Worm (Caenorhabditis elegans) whole organism, L4 larva: ENCODE measurements around the gene mpz-6.

Source experiments
- F10B5.3 ChIP-seq: sonication (generic microtip); optimal IDR thresholded peaks from 2 replicates; lab custom pipeline; 2016; ENCODE audit warnings: mild to moderate bottlenecking, missing genetic modification characterization, missing compliant biosample characterization
- F37D6.2 ChIP-seq: sonication (generic microtip); optimal IDR thresholded peaks from 2 replicates; lab custom pipeline; 2016; ENCODE audit warnings: mild to moderate bottlenecking, missing genetic modification characterization, missing compliant biosample characterization
- F49E8.2 ChIP-seq: sonication (generic microtip); optimal IDR thresholded peaks from 2 replicates; lab custom pipeline; 2016; ENCODE audit warnings: missing compliant biosample characterization, mild to moderate bottlenecking, missing genetic modification characterization, borderline replicate concordance
- Y48G9A.11 ChIP-seq: fragments of 200-800 bp; sonication (Bioruptor generic); IDR thresholded peaks from 2 replicates; pipeline ENCODE4 v1.3.6; 2022; ENCODE audit warnings: missing genetic modification reagents, missing genetic modification characterization, missing compliant biosample characterization
- arid-1 ChIP-seq: fragments of 200-800 bp; sonication (Bioruptor generic); conservative IDR thresholded peaks from 2 replicates; pipeline ENCODE4 v1.3.6; 2022; ENCODE audit warnings: missing genetic modification reagents, missing genetic modification characterization, missing compliant biosample characterization
- attf-4 ChIP-seq: sonication (generic microtip); optimal IDR thresholded peaks from 3 replicates; lab custom pipeline; 2017; ENCODE audit warnings: missing biosample characterization, missing genetic modification characterization
- ceh-28 ChIP-seq: fragments of 150-350 bp; optimal IDR thresholded peaks from 2 replicates; lab custom pipeline; 2014; ENCODE audit warnings: missing biosample characterization, missing genetic modification reagents, missing genetic modification characterization
- ceh-82 ChIP-seq: sonication (generic microtip); optimal IDR thresholded peaks from 2 replicates; lab custom pipeline; 2017; ENCODE audit warnings: missing biosample characterization, missing genetic modification characterization
- ces-1 ChIP-seq: fragments of 150-350 bp; sonication (generic microtip); optimal IDR thresholded peaks from 4 replicates; lab custom pipeline; 2014; ENCODE audit warnings: missing biosample characterization, missing genetic modification reagents, missing genetic modification characterization
- ctbp-1 ChIP-seq: fragments of 200-800 bp; sonication (Bioruptor generic); IDR thresholded peaks from 2 replicates; pipeline ENCODE4 v1.3.6; 2022; ENCODE audit warnings: missing genetic modification reagents, missing genetic modification characterization, missing compliant biosample characterization
- daf-19 ChIP-seq: fragments of 200-800 bp; sonication (Bioruptor generic); conservative IDR thresholded peaks from 2 replicates; pipeline ENCODE4 v1.3.6; 2022; ENCODE audit warnings: missing genetic modification characterization, missing compliant biosample characterization
- dpl-1 ChIP-seq: fragments of 150-350 bp; optimal IDR thresholded peaks from 2 replicates; lab custom pipeline; 2014; ENCODE audit warnings: missing biosample characterization, missing genetic modification reagents, missing genetic modification characterization
- dve-1 ChIP-seq: sonication (generic microtip); optimal IDR thresholded peaks from 2 replicates; lab custom pipeline; 2017; ENCODE audit warnings: antibody characterized with exemption, mild to moderate bottlenecking, missing genetic modification characterization, missing compliant biosample characterization; ENCODE audit not compliant: insufficient read depth
- egl-27 ChIP-seq: sonication (generic microtip); optimal IDR thresholded peaks from 3 replicates; lab custom pipeline; 2017; ENCODE audit warnings: missing biosample characterization, missing genetic modification reagents, missing genetic modification characterization
- fkh-10 ChIP-seq: fragments of 150-350 bp; optimal IDR thresholded peaks from 2 replicates; lab custom pipeline; 2014; ENCODE audit warnings: missing biosample characterization, missing genetic modification reagents, missing genetic modification characterization
- fos-1 ChIP-seq: fragments of 150-350 bp; optimal IDR thresholded peaks from 2 replicates; lab custom pipeline; 2014; ENCODE audit warnings: missing biosample characterization, missing genetic modification characterization
- hmg-1.1 ChIP-seq: fragments of 200-800 bp; sonication (Bioruptor generic); IDR thresholded peaks from 2 replicates; pipeline ENCODE4 v1.3.6; 2022; ENCODE audit warnings: missing genetic modification reagents, missing genetic modification characterization, missing compliant biosample characterization
- lin-15B ChIP-seq: fragments of 150-350 bp; sonication (generic microtip); optimal IDR thresholded peaks from 3 replicates; lab custom pipeline; 2014; ENCODE audit warnings: missing biosample characterization, missing genetic modification characterization
- lin-29 ChIP-seq: fragments of 200-800 bp; sonication (Bioruptor generic); IDR thresholded peaks from 2 replicates; pipeline ENCODE4 v1.3.6; 2022; ENCODE audit warnings: missing genetic modification reagents, missing genetic modification characterization, missing compliant biosample characterization
- mdl-1 ChIP-seq, 2 experiments: fragments of 150-350 bp in 1 of 2; sonication (generic microtip) in 1 of 2; optimal IDR thresholded peaks; 2 replicates each; lab custom pipeline; 2014 to 2017; ENCODE audit warnings: missing biosample characterization in 2 of 2, missing genetic modification characterization in 2 of 2
- mes-2 ChIP-seq: sonication (generic microtip); optimal IDR thresholded peaks from 2 replicates; lab custom pipeline; 2016; ENCODE audit warnings: missing genotype, mild to moderate bottlenecking, missing genetic modification characterization, missing compliant biosample characterization; ENCODE audit not compliant: poor library complexity, severe bottlenecking
- mxl-3 ChIP-seq: fragments of 200-800 bp; sonication (Bioruptor generic); optimal IDR thresholded peaks from 2 replicates; lab custom pipeline; 2018; ENCODE audit warnings: mild to moderate bottlenecking, missing genetic modification characterization, missing compliant biosample characterization
- nhr-10 ChIP-seq: fragments of 150-350 bp; optimal IDR thresholded peaks from 2 replicates; lab custom pipeline; 2014; ENCODE audit warnings: missing biosample characterization, missing genetic modification characterization
- nhr-102 ChIP-seq: sonication (generic microtip); optimal IDR thresholded peaks from 2 replicates; lab custom pipeline; 2016; ENCODE audit warnings: mild to moderate bottlenecking, missing genetic modification characterization, moderate library complexity, missing compliant biosample characterization
- nhr-111 ChIP-seq: fragments of 200-800 bp; sonication (Bioruptor generic); optimal IDR thresholded peaks from 2 replicates; lab custom pipeline; 2018; ENCODE audit warnings: mild to moderate bottlenecking, missing genetic modification characterization, missing compliant biosample characterization
- nhr-28 ChIP-seq: fragments of 150-350 bp; optimal IDR thresholded peaks from 2 replicates; lab custom pipeline; 2014; ENCODE audit warnings: missing biosample characterization, missing genetic modification characterization
- nhr-41 ChIP-seq: fragments of 200-800 bp; sonication (Bioruptor generic); IDR thresholded peaks from 2 replicates; pipeline ENCODE4 v1.3.6; 2022; ENCODE audit warnings: missing genetic modification reagents, missing genetic modification characterization, missing compliant biosample characterization
- pha-4 ChIP-seq, 2 experiments: fragments of 150-350 bp in 1 of 2; fragments of 200-800 bp in 1 of 2; sonication (Bioruptor generic) in 1 of 2; IDR thresholded peaks in 1 of 2; optimal IDR thresholded peaks in 1 of 2; 2 replicates each; pipeline versions ENCODE4 v1.3.6 to Lab custom; 2014 to 2022; ENCODE audit warnings: missing genetic modification characterization in 2 of 2, missing genetic modification reagents in 2 of 2, missing biosample characterization in 1 of 2, missing compliant biosample characterization in 1 of 2
- php-3 ChIP-seq: fragments of 200-800 bp; sonication (Bioruptor generic); IDR thresholded peaks from 2 replicates; pipeline ENCODE4 v1.3.6; 2022; ENCODE audit warnings: missing genetic modification reagents, missing genetic modification characterization, missing compliant biosample characterization
- skn-1 ChIP-seq: fragments of 150-350 bp; optimal IDR thresholded peaks from 2 replicates; lab custom pipeline; 2014; ENCODE audit warnings: missing biosample characterization, missing genetic modification characterization
- snpc-1.2 ChIP-seq: fragments of 200-800 bp; sonication (Bioruptor generic); IDR thresholded peaks from 2 replicates; pipeline ENCODE4 v1.3.6; 2022; ENCODE audit warnings: missing genetic modification reagents, missing genetic modification characterization, missing compliant biosample characterization
- snpc-4 ChIP-seq: fragments of 150-350 bp; optimal IDR thresholded peaks from 2 replicates; lab custom pipeline; 2014; ENCODE audit warnings: missing biosample characterization, missing genetic modification characterization
- tag-97 ChIP-seq: fragments of 200-800 bp; sonication (Bioruptor generic); IDR thresholded peaks from 2 replicates; pipeline ENCODE4 v1.3.6; 2022; ENCODE audit warnings: missing genetic modification characterization, missing compliant biosample characterization
- tra-1 ChIP-seq: fragments of 200-800 bp; sonication (Bioruptor generic); IDR thresholded peaks from 2 replicates; pipeline ENCODE4 v1.3.6; 2022; ENCODE audit warnings: missing genetic modification reagents, missing genetic modification characterization, missing compliant biosample characterization
- unc-62 ChIP-seq, 3 experiments: fragments of 150-350 bp in 1 of 3; sonication (generic microtip); optimal IDR thresholded peaks in 2 of 3; peaks in 1 of 3; 1 replicate in 1 of 3; 2 replicates in 2 of 3; lab custom pipeline; 2014 to 2017; ENCODE audit warnings: missing biosample characterization in 3 of 3, missing genetic modification characterization in 3 of 3, missing genetic modification reagents in 3 of 3, missing genotype in 1 of 3
- vab-7 ChIP-seq: fragments of 200-800 bp; sonication (Bioruptor generic); IDR thresholded peaks from 2 replicates; pipeline ENCODE4 v1.3.6; 2022; ENCODE audit warnings: missing genetic modification reagents, missing genetic modification characterization, missing compliant biosample characterization
- zip-11 ChIP-seq: fragments of 200-800 bp; sonication (Bioruptor generic); IDR thresholded peaks from 2 replicates; pipeline ENCODE4 v1.3.6; 2022; ENCODE audit warnings: missing genetic modification characterization, missing compliant biosample characterization
- ztf-11 ChIP-seq: fragments of 150-350 bp; optimal IDR thresholded peaks from 2 replicates; lab custom pipeline; 2014; ENCODE audit warnings: missing biosample characterization, missing genetic modification characterization

mpz-6 gene

DNA sequence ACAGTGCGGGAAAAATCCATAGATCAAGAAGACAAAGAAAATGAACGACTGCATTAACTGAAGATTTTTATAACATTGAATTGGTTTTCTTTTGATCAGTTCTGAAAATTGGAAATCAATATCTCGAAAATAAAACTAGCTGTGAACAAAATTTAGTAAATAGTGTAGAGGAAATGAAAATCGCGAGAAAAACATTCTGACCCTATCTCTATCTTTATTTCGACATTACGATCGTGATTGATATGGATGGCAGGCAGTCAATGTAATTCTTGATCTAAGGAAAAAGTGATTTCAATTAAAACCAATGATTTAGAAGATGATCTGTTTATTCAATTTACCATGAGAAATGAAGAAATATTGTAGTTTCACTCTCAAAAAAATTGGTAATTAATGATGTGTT is 29.1 kb upstream of the mpz-6 start, which contains the start of gene kin-16:
TSS of gene kin-16 (minus strand) at position 101 of the 400 bp plus-strand sequence.
- no peak for TF ChIP-seq hmg-1.1 (GFP tag; lab: Robert Waterston, UW)
- TF ChIP-seq F49E8.2 = no peak
- no peak for TF ChIP-seq nhr-41 (GFP tag; lab: Robert Waterston, UW)
- no peak for TF ChIP-seq ztf-11 (tag; lab: Kevin White, UChicago)
- TF ChIP-seq ctbp-1 = no peak
- TF ChIP-seq snpc-1.2 (GFP tag; lab: Robert Waterston, UW) = no peak
- TF ChIP-seq nhr-111 = no peak
- TF ChIP-seq egl-27 (tag; lab: Kevin White, UChicago) = no peak
- TF ChIP-seq F37D6.2 (tag; lab: Kevin White, UChicago) = no peak
- TF ChIP-seq fos-1 = no peak
- no peak for TF ChIP-seq pha-4 (GFP tag; IDR thresholded peaks at IDR 0.05; lab: Robert Waterston, UW)
- TF ChIP-seq pha-4 (tag; optimal IDR thresholded peaks at IDR 0.05; lab: Kevin White, UChicago) = no peak
- TF ChIP-seq nhr-102 = no peak
- TF ChIP-seq zip-11 (GFP tag; lab: Robert Waterston, UW) = no peak
- no peak for TF ChIP-seq nhr-10 (tag; lab: Kevin White, UChicago)
- TF ChIP-seq lin-29 (GFP tag; lab: Robert Waterston, UW) = no peak
- no peak for TF ChIP-seq Y48G9A.11 (GFP tag; lab: Robert Waterston, UW)
- no peak for TF ChIP-seq mxl-3 (GFP tag; lab: Kevin White, UChicago)
- no peak for TF ChIP-seq tra-1 (GFP tag; lab: Robert Waterston, UW)

DNA sequence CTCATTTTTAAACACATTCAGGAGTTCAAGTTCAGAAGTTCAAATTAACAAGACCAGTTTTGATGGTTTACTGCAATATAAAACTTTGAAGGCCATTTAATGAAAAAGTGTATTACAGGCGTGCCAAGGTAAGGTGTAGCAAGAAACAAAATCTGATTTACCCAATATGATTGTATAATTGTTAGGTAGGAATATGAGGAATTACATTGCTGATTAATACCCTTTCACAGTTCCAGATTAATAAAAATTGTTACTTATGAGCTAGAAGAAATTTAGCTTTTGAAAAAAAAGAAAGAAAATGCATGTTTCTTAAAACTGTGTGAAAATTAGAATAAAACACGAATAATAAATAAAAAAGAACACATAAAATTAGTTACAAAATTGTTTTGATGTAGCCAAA is 26.7 kb upstream of the mpz-6 start, which contains the start of gene kin-15:
TSS of gene kin-15 (minus strand) at position 101 of the 400 bp plus-strand sequence.
- TF ChIP-seq hmg-1.1 (GFP tag; lab: Robert Waterston, UW) (no peak), attf-4 (tag; lab: Kevin White, UChicago) (no peak), ceh-82 (no peak), ceh-28 (tag; lab: Kevin White, UChicago) (no peak), php-3 (GFP tag; lab: Robert Waterston, UW) (no peak), nhr-41 (GFP tag; lab: Robert Waterston, UW) (no peak), F10B5.3 (no peak), mes-2 (no peak), tag-97 (GFP tag; lab: Robert Waterston, UW) (no peak), nhr-28 (tag; lab: Kevin White, UChicago) (no peak), arid-1 (GFP tag; lab: Robert Waterston, UW) (no peak), vab-7 (GFP tag; lab: Robert Waterston, UW) (no peak), dve-1 (tag; lab: Kevin White, UChicago) (no peak), daf-19 (GFP tag; lab: Robert Waterston, UW) (no peak), mdl-1 (tag; optimal IDR thresholded peaks at IDR 0.05; lab: Kevin White, UChicago) (no peak), snpc-4 (tag; lab: Kevin White, UChicago) (no peak), dpl-1 (GFP tag; lab: Kevin White, UChicago) (no peak), nhr-111 (no peak), lin-15B (tag; lab: Kevin White, UChicago) (no peak)

DNA sequence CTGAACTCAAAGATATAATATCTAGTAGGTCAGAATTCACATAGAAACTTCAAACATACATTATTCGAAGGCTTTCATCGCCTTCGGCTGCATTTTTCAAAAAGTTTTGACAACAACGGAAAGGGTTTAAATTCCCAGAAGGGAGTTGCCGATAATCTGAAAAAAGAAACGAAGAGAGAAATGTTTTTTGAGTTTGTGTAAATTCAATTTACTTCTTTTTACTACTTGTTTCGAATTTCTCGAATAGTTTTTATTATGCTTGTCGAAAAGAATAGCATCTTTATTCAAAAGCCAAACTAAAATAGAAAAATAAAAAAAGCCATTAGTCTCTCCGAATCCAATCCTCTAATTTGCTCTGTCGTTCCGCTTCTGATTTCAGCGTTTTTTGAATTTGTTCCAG is 24.2 kb upstream of the mpz-6 start:
- peak; percentile 37 for TF ChIP-seq ces-1 (GFP tag; lab: Kevin White, UChicago)
- TF ChIP-seq fkh-10 (GFP tag; lab: Kevin White, UChicago) = peak; percentile 42
- TF ChIP-seq snpc-1.2 (GFP tag; lab: Robert Waterston, UW) = no peak

DNA sequence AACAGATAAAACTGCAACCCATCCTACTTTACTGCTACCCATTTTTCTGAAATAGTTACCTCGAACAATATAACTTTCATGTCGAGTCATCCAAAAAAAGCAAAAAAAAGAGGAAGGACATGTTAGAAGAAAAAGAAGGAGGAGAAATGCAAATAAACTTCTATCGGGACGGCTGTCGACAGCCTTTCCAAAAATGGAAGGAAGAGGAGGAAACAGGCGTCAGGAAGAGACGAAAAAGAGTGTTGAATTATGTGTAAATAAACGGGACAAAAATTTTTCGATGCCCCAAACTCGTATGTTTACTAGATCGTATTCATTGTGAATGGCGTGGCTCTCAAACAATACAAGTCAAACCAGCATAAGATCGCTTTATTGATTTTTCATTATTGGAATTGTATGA is 20.7 kb upstream of the mpz-6 start, which contains the start of gene M176.5:
TSS of gene M176.5 (minus strand) at position 101 of the 400 bp plus-strand sequence.
- TF ChIP-seq skn-1 (tag; lab: Kevin White, UChicago) = no peak
- TF ChIP-seq unc-62 (GFP tag; optimal IDR thresholded peaks at IDR 0.05 in 1 of 2; lab: Kevin White, UChicago) = peak in 1 of 2 experiments; percentile 44
- no peak for TF ChIP-seq unc-62 (tag; optimal IDR thresholded peaks at IDR 0.05; lab: Kevin White, UChicago)
- no peak for TF ChIP-seq pha-4 (GFP tag; IDR thresholded peaks at IDR 0.05; lab: Robert Waterston, UW)
- peak; percentile 42 for TF ChIP-seq pha-4 (tag; optimal IDR thresholded peaks at IDR 0.05; lab: Kevin White, UChicago)
- TF ChIP-seq ces-1 (GFP tag; lab: Kevin White, UChicago) = no peak
- TF ChIP-seq mxl-3 (GFP tag; lab: Kevin White, UChicago) = no peak
